Fruit fly (Drosophila melanogaster) whole organism, embryonic: Measurements from ENCODE around the gene CG5254.

ENCODE experiments used
- Adf1 ChIP-seq: fragments of 200-800 bp; sonication (Bioruptor generic); IDR thresholded peaks from 2 replicates; pipeline ENCODE4 v1.3.6; 2022; ENCODE audit warnings: missing biosample characterization, missing genetic modification characterization
- BEAF-32 ChIP-seq: fragments of 200-800 bp; sonication (Bioruptor generic); optimal IDR thresholded peaks from 3 replicates; lab custom pipeline; 2017; ENCODE audit warnings: missing biosample characterization, missing genetic modification characterization, mild to moderate bottlenecking, moderate library complexity, missing genetic modification reagents
- Bdp1 ChIP-seq: fragments of 200-800 bp; sonication (Bioruptor generic); optimal IDR thresholded peaks from 3 replicates; lab custom pipeline; 2016; ENCODE audit warnings: missing biosample characterization, missing genetic modification characterization
- CG10462 ChIP-seq: fragments of 200-800 bp; sonication (Bioruptor generic); optimal IDR thresholded peaks from 2 replicates; lab custom pipeline; 2016; ENCODE audit warnings: missing biosample characterization, missing genetic modification characterization
- CG10959 ChIP-seq: fragments of 200-800 bp; sonication (Bioruptor generic); IDR thresholded peaks from 2 replicates; pipeline ENCODE4 v1.3.6; 2022; ENCODE audit warnings: missing biosample characterization, missing genetic modification characterization
- CG11085 ChIP-seq: fragments of 200-800 bp; sonication (Bioruptor generic); IDR thresholded peaks from 2 replicates; pipeline ENCODE4 v1.3.6; 2022; ENCODE audit warnings: missing biosample characterization, missing genetic modification characterization
- CG12104 ChIP-seq: fragments of 200-800 bp; sonication (Bioruptor generic); optimal IDR thresholded peaks from 3 replicates; lab custom pipeline; 2016; ENCODE audit warnings: missing biosample characterization, missing genetic modification characterization
- CG12155 ChIP-seq: fragments of 200-800 bp; sonication (Bioruptor generic); optimal IDR thresholded peaks from 3 replicates; lab custom pipeline; 2016; ENCODE audit warnings: missing biosample characterization, missing genetic modification characterization
- CG12659 ChIP-seq: fragments of 200-800 bp; sonication (Bioruptor generic); optimal IDR thresholded peaks from 3 replicates; lab custom pipeline; 2017; ENCODE audit warnings: mild to moderate bottlenecking, missing biosample characterization, missing genetic modification reagents, missing genetic modification characterization
- CG14050 ChIP-seq: fragments of 200-800 bp; sonication (Bioruptor generic); IDR thresholded peaks from 3 replicates; pipeline ENCODE4 v1.3.6; 2022; ENCODE audit warnings: missing biosample characterization, missing genetic modification characterization
- CG17361 ChIP-seq: fragments of 200-800 bp; sonication (Bioruptor generic); IDR thresholded peaks from 3 replicates; pipeline ENCODE4 v1.3.6; 2022; ENCODE audit warnings: missing biosample characterization, missing genetic modification characterization
- CG17802 ChIP-seq: fragments of 200-800 bp; sonication (Bioruptor generic); optimal IDR thresholded peaks from 2 replicates; lab custom pipeline; 2018; ENCODE audit warnings: missing biosample characterization, mild to moderate bottlenecking, missing genetic modification characterization, moderate library complexity
- CG2678 ChIP-seq: fragments of 200-800 bp; sonication (Bioruptor generic); optimal IDR thresholded peaks from 3 replicates; lab custom pipeline; 2019; ENCODE audit warnings: missing biosample characterization, mild to moderate bottlenecking, missing genetic modification characterization, moderate library complexity
- CG30431 ChIP-seq: fragments of 200-800 bp; sonication (Bioruptor generic); optimal IDR thresholded peaks from 2 replicates; lab custom pipeline; 2017; ENCODE audit warnings: missing biosample characterization, missing genetic modification characterization
- CG31365 ChIP-seq: fragments of 200-800 bp; sonication (Bioruptor generic); optimal IDR thresholded peaks from 2 replicates; lab custom pipeline; 2018; ENCODE audit warnings: missing biosample characterization, mild to moderate bottlenecking, missing genetic modification characterization
- CG3726 ChIP-seq: fragments of 200-800 bp; sonication (Bioruptor generic); IDR thresholded peaks from 3 replicates; pipeline ENCODE4, ENCODE4 v1.3.6; 2022; ENCODE audit warnings: missing biosample characterization, missing genetic modification characterization
- CG6175 ChIP-seq: fragments of 200-800 bp; sonication (Bioruptor generic); IDR thresholded peaks from 3 replicates; pipeline ENCODE4 v1.3.6; 2022; ENCODE audit warnings: missing biosample characterization, missing genetic modification characterization
- CG9817 ChIP-seq: fragments of 200-800 bp; sonication (Bioruptor generic); optimal IDR thresholded peaks from 2 replicates; lab custom pipeline; 2018; ENCODE audit warnings: missing biosample characterization, mild to moderate bottlenecking, missing genetic modification characterization, moderate library complexity
- Dbx ChIP-seq: fragments of 200-800 bp; sonication (Bioruptor generic); IDR thresholded peaks from 3 replicates; pipeline ENCODE4 v1.3.6; 2022; ENCODE audit warnings: missing biosample characterization, missing genetic modification characterization
- HLH54F ChIP-seq: fragments of 200-800 bp; sonication (Bioruptor generic); optimal IDR thresholded peaks from 3 replicates; lab custom pipeline; 2016; ENCODE audit warnings: missing biosample characterization, missing genetic modification characterization
- HLHmδ ChIP-seq: fragments of 200-800 bp; sonication (Bioruptor generic); optimal IDR thresholded peaks from 2 replicates; lab custom pipeline; 2018; ENCODE audit warnings: missing biosample characterization, mild to moderate bottlenecking, missing genetic modification characterization, moderate library complexity
- MESR4 ChIP-seq: fragments of 200-800 bp; sonication (Bioruptor generic); optimal IDR thresholded peaks from 2 replicates; lab custom pipeline; 2018; ENCODE audit warnings: missing biosample characterization, mild to moderate bottlenecking, missing genetic modification characterization, moderate library complexity
- Myb ChIP-seq: fragments of 200-800 bp; sonication (Bioruptor generic); optimal IDR thresholded peaks from 2 replicates; lab custom pipeline; 2016; ENCODE audit warnings: missing biosample characterization, missing genetic modification characterization
- Six4 ChIP-seq: fragments of 200-800 bp; sonication (Bioruptor generic); optimal IDR thresholded peaks from 2 replicates; lab custom pipeline; 2016; ENCODE audit warnings: missing biosample characterization, missing genetic modification characterization
- ab ChIP-seq: fragments of 200-800 bp; sonication (Bioruptor generic); optimal IDR thresholded peaks from 2 replicates; lab custom pipeline; 2016; ENCODE audit warnings: missing biosample characterization, missing genetic modification characterization
- ap ChIP-seq: fragments of 200-800 bp; sonication (Bioruptor generic); IDR thresholded peaks from 2 replicates; pipeline ENCODE4 v1.3.6; 2022; ENCODE audit warnings: missing biosample characterization, missing genetic modification characterization
- bowl ChIP-seq: fragments of 200-800 bp; sonication (Bioruptor generic); IDR thresholded peaks from 2 replicates; pipeline ENCODE4 v1.3.6; 2022; ENCODE audit warnings: missing biosample characterization, missing genetic modification characterization
- bsh ChIP-seq, 2 experiments: fragments of 200-800 bp; sonication (Bioruptor generic); optimal IDR thresholded peaks; 2 replicates each; lab custom pipeline; 2017 to 2018; ENCODE audit warnings: mild to moderate bottlenecking in 2 of 2, missing biosample characterization in 2 of 2, missing genetic modification characterization in 2 of 2, moderate library complexity in 1 of 2
- cato ChIP-seq: fragments of 200-800 bp; sonication (Bioruptor generic); optimal IDR thresholded peaks from 2 replicates; lab custom pipeline; 2016; ENCODE audit warnings: missing biosample characterization, missing genetic modification characterization, borderline replicate concordance
- caup ChIP-seq: fragments of 200-800 bp; sonication (Bioruptor generic); optimal IDR thresholded peaks from 3 replicates; lab custom pipeline; 2017; ENCODE audit warnings: missing biosample characterization, mild to moderate bottlenecking, missing genetic modification characterization, moderate library complexity; ENCODE audit not compliant: severe bottlenecking
- chinmo ChIP-seq: fragments of 200-800 bp; sonication (Bioruptor generic); IDR thresholded peaks from 4 replicates; pipeline ENCODE4 v1.3.6; 2022; ENCODE audit warnings: missing biosample characterization, missing genetic modification characterization; ENCODE audit not compliant: partially characterized antibody
- dan ChIP-seq: fragments of 200-800 bp; sonication (Bioruptor generic); IDR thresholded peaks from 2 replicates; pipeline ENCODE4 v1.3.6; 2022; ENCODE audit warnings: missing biosample characterization, missing genetic modification characterization
- dati ChIP-seq: fragments of 200-800 bp; sonication (Bioruptor generic); IDR thresholded peaks from 2 replicates; pipeline ENCODE4 v1.3.6; 2022; ENCODE audit warnings: missing biosample characterization, missing genetic modification characterization
- fd96Cb ChIP-seq: fragments of 200-800 bp; sonication (Bioruptor generic); optimal IDR thresholded peaks from 2 replicates; lab custom pipeline; 2018; ENCODE audit warnings: missing biosample characterization, mild to moderate bottlenecking, missing genetic modification characterization, moderate library complexity
- fru ChIP-seq: fragments of >200 bp; optimal IDR thresholded peaks from 2 replicates; lab custom pipeline; 2017
- fu2 ChIP-seq: fragments of 200-800 bp; sonication (Bioruptor generic); optimal IDR thresholded peaks from 2 replicates; lab custom pipeline; 2016; ENCODE audit warnings: missing biosample characterization, missing genetic modification characterization
- insv ChIP-seq, 2 experiments: fragments of 200-800 bp; sonication (Bioruptor generic); optimal IDR thresholded peaks; 3 replicates each; lab custom pipeline; 2016 to 2018; ENCODE audit warnings: missing biosample characterization in 2 of 2, missing genetic modification characterization in 2 of 2
- jing ChIP-seq: fragments of 200-800 bp; sonication (Bioruptor generic); optimal IDR thresholded peaks from 2 replicates; lab custom pipeline; 2018; ENCODE audit warnings: missing biosample characterization, mild to moderate bottlenecking, missing genetic modification characterization
- ken ChIP-seq: fragments of 200-800 bp; sonication (Bioruptor generic); IDR thresholded peaks from 3 replicates; pipeline ENCODE4 v1.3.6; 2022; ENCODE audit warnings: missing biosample characterization, missing genetic modification characterization
- mam ChIP-seq: fragments of 200-800 bp; sonication (Bioruptor generic); optimal IDR thresholded peaks from 3 replicates; lab custom pipeline; 2016; ENCODE audit warnings: missing biosample characterization, missing genetic modification characterization
- nmo ChIP-seq: fragments of 200-800 bp; sonication (Bioruptor generic); optimal IDR thresholded peaks from 2 replicates; lab custom pipeline; 2018; ENCODE audit warnings: missing biosample characterization, mild to moderate bottlenecking, missing genetic modification characterization, moderate library complexity
- onecut ChIP-seq: fragments of 200-800 bp; sonication (Bioruptor generic); IDR thresholded peaks from 2 replicates; pipeline ENCODE4 v1.3.6; 2022; ENCODE audit warnings: missing biosample characterization, missing genetic modification characterization
- row ChIP-seq: fragments of 200-800 bp; sonication (Bioruptor generic); IDR thresholded peaks from 3 replicates; pipeline ENCODE4 v1.3.6; 2022; ENCODE audit warnings: missing biosample characterization, missing genetic modification characterization
- shn ChIP-seq: fragments of 200-800 bp; sonication (Bioruptor generic); optimal IDR thresholded peaks from 3 replicates; lab custom pipeline; 2016; ENCODE audit warnings: missing biosample characterization, missing genetic modification characterization
- sqz ChIP-seq: fragments of 200-800 bp; sonication (Bioruptor generic); optimal IDR thresholded peaks from 3 replicates; lab custom pipeline; 2018; ENCODE audit warnings: missing biosample characterization, mild to moderate bottlenecking, missing genetic modification characterization
- ssp ChIP-seq: fragments of 200-800 bp; sonication (Bioruptor generic); IDR thresholded peaks from 2 replicates; pipeline ENCODE4 v1.3.6; 2022; ENCODE audit warnings: missing biosample characterization, missing genetic modification characterization
- trh ChIP-seq: fragments of 200-800 bp; sonication (Bioruptor generic); optimal IDR thresholded peaks from 2 replicates; lab custom pipeline; 2016; ENCODE audit warnings: missing biosample characterization, missing genetic modification characterization
- usp ChIP-seq: fragments of >200 bp; optimal IDR thresholded peaks from 2 replicates; lab custom pipeline; 2017; ENCODE audit warnings: missing biosample characterization, missing genetic modification characterization
- vvl ChIP-seq: fragments of 200-800 bp; sonication (Bioruptor generic); IDR thresholded peaks from 2 replicates; pipeline ENCODE4 v1.3.6; 2022; ENCODE audit warnings: missing biosample characterization, missing genetic modification characterization
- zfh2 ChIP-seq: fragments of 200-800 bp; sonication (Bioruptor generic); optimal IDR thresholded peaks from 2 replicates; lab custom pipeline; 2016; ENCODE audit warnings: missing biosample characterization, missing genetic modification characterization

Gene CG5254

dm6 chrX:755642-756332 is 5.6 kb downstream of the CG5254 start (continued):
- TF ChIP-seq CG6175 (GFP tag; lab: Robert Waterston, UW) (peak; percentile 89), vvl (GFP tag; lab: Robert Waterston, UW) (peak; percentile 92), HLHmδ (GFP tag; lab: Kevin White, UChicago) (no peak), shn (GFP tag; lab: Kevin White, UChicago) (peak; percentile 75), caup (GFP tag; lab: Kevin White, UChicago) (peak; percentile 92), BEAF-32 (GFP tag; lab: Kevin White, UChicago) (no peak), dan (GFP tag; lab: Robert Waterston, UW) (no peak), ken (GFP tag; lab: Robert Waterston, UW) (peak; percentile 83), trh (peak; percentile 42), ssp (peak; percentile 66), CG11085 (peak; percentile 84), zfh2 (GFP tag; lab: Kevin White, UChicago) (peak; percentile 91), bsh (GFP tag; optimal IDR thresholded peaks at IDR 0.05; lab: Kevin White, UChicago) (peak; percentile 76 to 77), fru (no peak), CG14050 (GFP tag; lab: Robert Waterston, UW) (peak; percentile 79), ab (GFP tag; lab: Kevin White, UChicago) (peak; percentile 71), CG12659 (GFP tag; lab: Kevin White, UChicago) (peak; percentile 78), jing (peak; percentile 36), mam (GFP tag; lab: Kevin White, UChicago) (peak; percentile 93), CG17802 (tag; lab: Kevin White, UChicago) (peak; percentile 47), onecut (GFP tag; lab: Robert Waterston, UW) (peak; percentile 61), CG10959 (GFP tag; lab: Robert Waterston, UW) (peak; percentile 45; the same call in 1 of the 2 replicates), chinmo (GFP tag; lab: Robert Waterston, UW) (0 out of 4 replicates have a peak, but pooled peaks have one; percentile 32), dati (GFP tag; lab: Robert Waterston, UW) (peak; percentile 52; the same call in 1 of the 2 replicates), nmo (GFP tag; lab: Kevin White, UChicago) (peak; percentile 67), usp (GFP tag; lab: Kevin White, UChicago) (no peak), CG31365 (peak; percentile 40), insv (GFP tag; optimal IDR thresholded peaks at IDR 0.05; lab: Kevin White, UChicago) (no peak), sqz (GFP tag; lab: Kevin White, UChicago) (no peak), row (peak; percentile 88), HLH54F (GFP tag; lab: Kevin White, UChicago) (peak; percentile 91), CG30431 (GFP tag; lab: Kevin White, UChicago) (peak; percentile 45), CG10462 (GFP tag; lab: Kevin White, UChicago) (peak; percentile 6), CG12155 (peak; percentile 88), Dbx (GFP tag; lab: Robert Waterston, UW) (peak; percentile 96), Six4 (GFP tag; lab: Kevin White, UChicago) (peak; percentile 69), MESR4 (peak; percentile 20), ap (GFP tag; lab: Robert Waterston, UW) (peak; percentile 51; the same call in 1 of the 2 replicates), fd96Cb (tag; lab: Kevin White, UChicago) (peak; percentile 59), Bdp1 (GFP tag; lab: Kevin White, UChicago) (peak; percentile 72), CG17361 (GFP tag; lab: Robert Waterston, UW) (peak; percentile 73), fu2 (GFP tag; lab: Kevin White, UChicago) (peak; percentile 85), CG3726 (GFP tag; lab: Robert Waterston, UW) (0 out of 3 replicates have a peak, but pooled peaks have one; percentile 61), Myb (peak; percentile 75), bowl (GFP tag; lab: Robert Waterston, UW) (0 out of 2 replicates have a peak, but pooled peaks have one; percentile 56), CG9817 (peak; percentile 81), cato (no peak), CG2678 (tag; lab: Kevin White, UChicago) (peak; percentile 88), Adf1 (GFP tag; lab: Robert Waterston, UW) (peak; percentile 78; the same call in 1 of the 2 replicates), CG12104 (peak; percentile 69)
